Fruit fly (Drosophila melanogaster): ENCODE data around the gene Grl40a.
A peak's percentile ranks its signal among the peaks of the same experiment; 100 is the strongest.

- TF ChIP-seq bab1 (GFP tag; optimal IDR thresholded peaks at IDR 0.05) = peak; percentile 2
- TF ChIP-seq kay (GFP tag; ENCODE audit: borderline replicate concordance) = no peak
Measured at dm6 chr2L:22024362-22024761, 13.3 kb upstream of the Grl40a start.

Data from whole organism, adult.